Worm (Caenorhabditis elegans): ENCODE results near the gene C27F2.6.
A peak's percentile ranks its signal among the peaks of the same experiment; 100 is the strongest.

The C27F2.6 gene

DNA sequence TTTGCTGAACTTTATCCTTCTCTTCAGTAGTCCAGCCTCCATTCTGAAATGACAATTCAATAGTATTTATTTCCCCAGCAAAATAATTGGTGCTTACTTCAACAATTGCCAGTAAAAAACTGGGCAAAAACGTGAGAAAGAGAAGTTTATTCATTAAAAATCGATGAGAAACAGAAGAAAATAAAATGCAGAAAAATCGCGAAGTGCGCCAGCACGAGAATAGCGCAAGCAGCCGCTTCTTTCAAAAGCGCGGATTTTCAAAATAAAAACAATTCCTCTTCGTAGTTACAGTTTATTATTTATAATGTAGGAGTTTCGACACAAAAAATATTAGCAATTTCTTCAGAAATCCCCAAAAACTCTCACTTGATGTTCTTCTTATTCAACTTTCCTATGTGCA is 17.4 kb downstream of the C27F2.6 start, which contains the start of gene C27F2.9 (continued):
- TF ChIP-seq nfyb-1 (GFP tag; IDR thresholded peaks at IDR 0.05): no peak
- TF ChIP-seq hrde-1 (tag; optimal IDR thresholded peaks at IDR 0.05; ENCODE audit: borderline replicate concordance): no peak
- TF ChIP-seq ccch-3 (GFP tag; optimal IDR thresholded peaks at IDR 0.05): no peak
- peak; percentile 86; the same call in 1 of the 2 replicates for TF ChIP-seq madf-3 (GFP tag; IDR thresholded peaks at IDR 0.05)
- peak; percentile 48 for TF ChIP-seq unc-130 (GFP tag; optimal IDR thresholded peaks at IDR 0.05)
- TF ChIP-seq aptf-2 (GFP tag; conservative IDR thresholded peaks at IDR 0.05): no peak
- TF ChIP-seq mxl-1 (tag; optimal IDR thresholded peaks at IDR 0.05): no peak
- no peak for TF ChIP-seq ama-1 (optimal IDR thresholded peaks at IDR 0.05)
- peak in 1 of 2 experiments; percentile 27 for TF ChIP-seq ama-1 (GFP tag; optimal IDR thresholded peaks at IDR 0.05)
- peak; percentile 86 for TF ChIP-seq lin-40 (tag; optimal IDR thresholded peaks at IDR 0.05)
- TF ChIP-seq nhr-179 (tag; optimal IDR thresholded peaks at IDR 0.05): no peak
- TF ChIP-seq rcor-1 (GFP tag; IDR thresholded peaks at IDR 0.05): peak; percentile 90
- no peak for TF ChIP-seq nhr-120 (GFP tag; IDR thresholded peaks at IDR 0.05)
- peak; percentile 83 for TF ChIP-seq tlf-1 (GFP tag; optimal IDR thresholded peaks at IDR 0.05)
- TF ChIP-seq ztf-6 (GFP tag; IDR thresholded peaks at IDR 0.05): peak; percentile 42; the same call in 1 of the 2 replicates
- TF ChIP-seq F23B12.7 (tag; optimal IDR thresholded peaks at IDR 0.05; ENCODE audit: insufficient read depth): peak; percentile 24
- no peak for TF ChIP-seq ceh-79 (tag; optimal IDR thresholded peaks at IDR 0.05)
- no peak for TF ChIP-seq C17E4.6 (GFP tag; IDR thresholded peaks at IDR 0.05)
- TF ChIP-seq nfya-1 (tag; optimal IDR thresholded peaks at IDR 0.05; ENCODE audit: borderline replicate concordance, insufficient read depth): no peak
- peak; percentile 35 for TF ChIP-seq madf-10 (tag; optimal IDR thresholded peaks at IDR 0.05)
- no peak for TF ChIP-seq B0019.2 (GFP tag; conservative IDR thresholded peaks at IDR 0.05)
- TF ChIP-seq unc-62 (GFP tag; optimal IDR thresholded peaks at IDR 0.05): no peak
- peak; percentile 55 for TF ChIP-seq ZK185.1 (tag; optimal IDR thresholded peaks at IDR 0.05; ENCODE audit: poor library complexity, severe bottlenecking)
- no peak for TF ChIP-seq dpff-1 (tag; optimal IDR thresholded peaks at IDR 0.05)
- no peak for TF ChIP-seq nhr-27 (tag; optimal IDR thresholded peaks at IDR 0.05)
- no peak for TF ChIP-seq atf-7 (tag; optimal IDR thresholded peaks at IDR 0.05)
- no peak for TF ChIP-seq gei-17 (GFP tag; optimal IDR thresholded peaks at IDR 0.05)
- TF ChIP-seq zfh-2 (GFP tag; conservative IDR thresholded peaks at IDR 0.05): no peak
- TF ChIP-seq nhr-90 (tag; optimal IDR thresholded peaks at IDR 0.05): no peak
- peak; percentile 73 for TF ChIP-seq pbrm-1 (GFP tag; IDR thresholded peaks at IDR 0.05)

- TF ChIP-seq chd-7 (tag; optimal IDR thresholded peaks at IDR 0.05): no peak
- TF ChIP-seq madf-10 (tag; optimal IDR thresholded peaks at IDR 0.05): no peak
- TF ChIP-seq lin-35 (GFP tag; optimal IDR thresholded peaks at IDR 0.05): no peak
Measured at ce11 chrIII:4962393-4962792, 17.9 kb downstream of the C27F2.6 start, which contains the start of gene vps-22. vps-22 (minus strand) TSS chrIII:4962493.

- TF ChIP-seq F57C9.4 (tag; optimal IDR thresholded peaks at IDR 0.05): no peak
- TF ChIP-seq madf-6 (GFP tag; IDR thresholded peaks at IDR 0.05): peak; percentile 34; the same call in 1 of the 2 replicates
- no peak for TF ChIP-seq nfya-1 (tag; optimal IDR thresholded peaks at IDR 0.05; ENCODE audit: borderline replicate concordance, insufficient read depth)
- TF ChIP-seq ztf-18 (tag; optimal IDR thresholded peaks at IDR 0.05): peak; percentile 9
- 0 out of 2 replicates have a peak, but pooled peaks have one; percentile 18 for TF ChIP-seq ekl-4 (GFP tag; IDR thresholded peaks at IDR 0.05)
- peak; percentile 38; the same call in 1 of the 2 replicates for TF ChIP-seq lin-26 (GFP tag; IDR thresholded peaks at IDR 0.05)
- TF ChIP-seq nhr-27 (tag; optimal IDR thresholded peaks at IDR 0.05): no peak
Measured at ce11 chrIII:4961281-4961680, 19.0 kb downstream of the C27F2.6 start.

All from whole organism, young adult.